Worm (Caenorhabditis elegans) whole organism, L3 larva: ENCODE measurements around the gene C43F9.4.

Source experiments
- aly-2 ChIP-seq: fragments of 150-350 bp; optimal IDR thresholded peaks from 2 replicates; lab custom pipeline; 2014; ENCODE audit warnings: missing biosample characterization, missing genetic modification characterization
- elt-2 ChIP-seq: sonication (generic microtip); optimal IDR thresholded peaks from 2 replicates; lab custom pipeline; 2016; ENCODE audit warnings: missing genetic modification reagents, mild to moderate bottlenecking, missing genetic modification characterization, missing compliant biosample characterization
- fos-1 ChIP-seq: fragments of 150-350 bp; optimal IDR thresholded peaks from 2 replicates; lab custom pipeline; 2014; ENCODE audit warnings: missing biosample characterization, missing genetic modification characterization
- nhr-237 ChIP-seq: fragments of 150-350 bp; optimal IDR thresholded peaks from 2 replicates; lab custom pipeline; 2014; ENCODE audit warnings: missing biosample characterization, missing genetic modification characterization
- nhr-28 ChIP-seq: fragments of 150-350 bp; optimal IDR thresholded peaks from 2 replicates; lab custom pipeline; 2014; ENCODE audit warnings: missing biosample characterization, missing genetic modification characterization
- pha-4 ChIP-seq: fragments of 150-350 bp; optimal IDR thresholded peaks from 2 replicates; lab custom pipeline; 2014; ENCODE audit warnings: missing biosample characterization, missing genetic modification reagents, missing genetic modification characterization
- snpc-4 ChIP-seq: fragments of 150-350 bp; optimal IDR thresholded peaks from 2 replicates; lab custom pipeline; 2014; ENCODE audit warnings: missing biosample characterization, missing genetic modification characterization
- tbx-2 ChIP-seq: sonication (generic microtip); optimal IDR thresholded peaks from 2 replicates; lab custom pipeline; 2016; ENCODE audit warnings: mild to moderate bottlenecking, missing genetic modification characterization, missing compliant biosample characterization
- ztf-4 ChIP-seq: fragments of 150-350 bp; optimal IDR thresholded peaks from 2 replicates; lab custom pipeline; 2014; ENCODE audit warnings: missing biosample characterization, missing genetic modification characterization

- TF ChIP-seq nhr-28 (tag; lab: Kevin White, UChicago) (no peak), snpc-4 (tag; lab: Kevin White, UChicago) (no peak), aly-2 (tag; lab: Kevin White, UChicago) (no peak), ztf-4 (no peak), elt-2 (peak; percentile 84), tbx-2 (tag; lab: Kevin White, UChicago) (no peak), pha-4 (tag; lab: Kevin White, UChicago) (peak; percentile 32), nhr-237 (tag; lab: Kevin White, UChicago) (no peak), fos-1 (no peak)
Observed at ce11 chrIV:10543361-10543760, 45.6 kb downstream of the C43F9.4 start.
